Worm (Caenorhabditis elegans) whole organism, early embryonic: ENCODE data around the gene dgk-1.
A peak's percentile ranks its signal among the peaks of the same experiment; 100 is the strongest.

Source experiments
- B0310.2 ChIP-seq: sonication (generic microtip); optimal IDR thresholded peaks from 2 replicates; lab custom pipeline; 2016; ENCODE audit warnings: mild to moderate bottlenecking, missing genetic modification characterization, missing compliant biosample characterization
- F13C5.2 ChIP-seq: sonication (generic microtip); optimal IDR thresholded peaks from 2 replicates; lab custom pipeline; 2017; ENCODE audit warnings: mild to moderate bottlenecking, missing genetic modification characterization, inconsistent platforms, missing compliant biosample characterization
- aly-1 ChIP-seq: sonication (generic microtip); optimal IDR thresholded peaks from 2 replicates; lab custom pipeline; 2016; ENCODE audit warnings: missing genetic modification characterization, missing compliant biosample characterization
- ama-1 ChIP-seq: fragments of 150-350 bp; optimal IDR thresholded peaks from 2 replicates; lab custom pipeline; 2014
- ceh-13 ChIP-seq: fragments of 200-800 bp; sonication (Bioruptor generic); optimal IDR thresholded peaks from 2 replicates; lab custom pipeline; 2018; ENCODE audit warnings: mild to moderate bottlenecking, missing genetic modification characterization, missing compliant biosample characterization
- ceh-36 ChIP-seq: sonication (generic microtip); optimal IDR thresholded peaks from 2 replicates; lab custom pipeline; 2016; ENCODE audit warnings: missing genetic modification characterization, inconsistent platforms, missing compliant biosample characterization
- ets-7 ChIP-seq: sonication (generic microtip); optimal IDR thresholded peaks from 2 replicates; lab custom pipeline; 2016; ENCODE audit warnings: missing genotype, missing genetic modification characterization, missing compliant biosample characterization
- flt-1 ChIP-seq: fragments of 200-800 bp; sonication (Bioruptor generic); IDR thresholded peaks from 2 replicates; pipeline ENCODE4 v1.3.6; 2022; ENCODE audit warnings: missing genetic modification characterization, missing compliant biosample characterization
- hmbx-1 ChIP-seq: sonication (generic microtip); optimal IDR thresholded peaks from 2 replicates; lab custom pipeline; 2016; ENCODE audit warnings: mild to moderate bottlenecking, missing genetic modification characterization, missing compliant biosample characterization
- hmg-4 ChIP-seq: fragments of 200-800 bp; sonication (Bioruptor generic); optimal IDR thresholded peaks from 2 replicates; lab custom pipeline; 2018; ENCODE audit warnings: mild to moderate bottlenecking, missing genetic modification characterization, missing compliant biosample characterization
- hnd-1 ChIP-seq: sonication (generic microtip); optimal IDR thresholded peaks from 2 replicates; lab custom pipeline; 2016; ENCODE audit warnings: missing genetic modification characterization, missing compliant biosample characterization
- pes-1 ChIP-seq: fragments of 200-800 bp; sonication (Bioruptor generic); IDR thresholded peaks from 2 replicates; pipeline ENCODE4 v1.3.6; 2022; ENCODE audit warnings: missing genetic modification reagents, missing genetic modification characterization, missing compliant biosample characterization
- scrt-1 ChIP-seq: fragments of 200-800 bp; sonication (Bioruptor generic); IDR thresholded peaks from 2 replicates; pipeline ENCODE4 v1.3.6; 2022; ENCODE audit warnings: missing genetic modification characterization, missing compliant biosample characterization
- sea-1 ChIP-seq: fragments of 200-800 bp; sonication (Bioruptor generic); conservative IDR thresholded peaks from 2 replicates; pipeline ENCODE4 v1.3.6; 2022; ENCODE audit warnings: missing genetic modification characterization, missing compliant biosample characterization
- tbx-11 ChIP-seq: fragments of 200-800 bp; sonication (Bioruptor generic); IDR thresholded peaks from 2 replicates; pipeline ENCODE4 v1.3.6; 2022; ENCODE audit warnings: missing genetic modification characterization, missing compliant biosample characterization
- tbx-37 ChIP-seq: fragments of 200-800 bp; sonication (Bioruptor generic); conservative IDR thresholded peaks from 2 replicates; pipeline ENCODE4 v1.3.6; 2022; ENCODE audit warnings: missing genetic modification reagents, missing genetic modification characterization, missing compliant biosample characterization
- tra-4 ChIP-seq: sonication (generic microtip); optimal IDR thresholded peaks from 2 replicates; lab custom pipeline; 2017; ENCODE audit warnings: missing genetic modification characterization, missing compliant biosample characterization

Gene dgk-1

DNA sequence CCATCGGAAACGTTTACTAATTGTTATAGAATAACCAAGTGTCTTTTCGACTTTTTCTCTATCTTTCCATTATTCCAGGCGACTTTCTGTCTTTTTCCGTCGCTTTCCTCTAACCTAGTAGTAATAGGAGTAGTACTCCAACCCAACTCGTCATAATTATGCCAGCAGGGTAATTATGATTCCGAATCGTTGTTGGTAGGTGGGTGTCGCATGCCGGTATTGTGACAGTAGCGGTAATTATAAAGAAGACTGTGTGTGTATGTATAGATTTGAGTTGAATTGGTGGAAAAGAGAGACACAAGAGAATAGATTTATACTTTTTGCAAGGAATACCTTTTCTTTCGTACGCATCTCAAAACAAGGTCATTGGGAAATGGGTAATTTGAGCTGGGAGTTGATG, 13.8 kb upstream of the dgk-1 start:
- no peak for TF ChIP-seq pes-1 (GFP tag; lab: Robert Waterston, UW)
- TF ChIP-seq B0310.2 (tag; lab: Kevin White, UChicago), result no peak
- no peak for TF ChIP-seq tbx-11 (GFP tag; lab: Robert Waterston, UW)
- no peak for TF ChIP-seq F13C5.2 (tag; lab: Kevin White, UChicago)

DNA sequence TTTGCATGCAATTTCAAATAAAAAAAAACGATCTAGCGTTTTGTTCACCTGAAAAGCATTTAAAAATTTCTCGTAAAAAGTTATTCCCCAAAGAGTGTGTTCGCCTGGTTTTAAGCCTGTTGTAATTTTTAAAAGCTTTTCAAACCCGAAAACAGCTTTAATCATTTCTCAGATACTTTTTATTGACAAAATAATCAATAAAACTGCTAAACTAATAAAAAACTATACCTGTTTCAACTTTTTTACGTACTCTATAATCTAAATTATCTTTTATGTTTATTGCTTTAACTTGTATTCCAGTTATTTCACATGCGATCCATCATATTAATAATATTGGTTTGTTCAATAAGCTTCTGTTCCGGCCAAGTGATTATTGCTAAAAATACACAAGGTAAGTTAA, 12.8 kb upstream of the dgk-1 start, which contains the start of gene cutl-21:
cutl-21 (plus strand) TSS at position 301 of the 400 bp plus-strand sequence.
- no peak for TF ChIP-seq pes-1 (GFP tag; lab: Robert Waterston, UW)

DNA sequence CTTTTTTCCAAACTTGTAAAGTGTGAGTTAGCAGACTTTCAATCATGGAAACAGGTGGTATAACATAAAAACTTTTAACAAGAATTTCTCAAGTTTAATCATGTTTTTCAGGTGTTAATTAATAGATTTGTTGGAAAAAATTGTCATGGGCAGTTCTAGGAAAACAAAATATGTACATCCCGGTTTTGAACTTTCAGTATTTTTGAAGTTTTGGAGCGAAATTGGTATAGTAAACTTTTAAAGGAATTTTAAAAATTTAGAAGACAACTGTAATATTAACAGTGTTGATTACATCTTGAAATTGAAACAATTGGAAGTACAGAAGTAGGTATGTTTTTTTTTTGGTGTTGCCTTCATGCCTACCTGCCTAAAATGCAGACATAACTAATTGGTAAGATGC, 3.4 kb upstream of the dgk-1 start:
- no peak for TF ChIP-seq B0310.2 (tag; lab: Kevin White, UChicago)
- TF ChIP-seq F13C5.2 (tag; lab: Kevin White, UChicago), result no peak
- TF ChIP-seq aly-1, result no peak
- no peak for TF ChIP-seq hnd-1 (tag; lab: Kevin White, UChicago)
- TF ChIP-seq ama-1 (lab: Kevin White, UChicago), result no peak
- no peak for TF ChIP-seq tbx-37 (GFP tag; lab: Robert Waterston, UW)
- no peak for TF ChIP-seq scrt-1 (GFP tag; lab: Robert Waterston, UW)
- TF ChIP-seq hmbx-1 (tag; lab: Kevin White, UChicago), result no peak
- no peak for TF ChIP-seq pes-1 (GFP tag; lab: Robert Waterston, UW)
- TF ChIP-seq flt-1 (GFP tag; lab: Robert Waterston, UW), result no peak
- no peak for TF ChIP-seq tbx-11 (GFP tag; lab: Robert Waterston, UW)
- TF ChIP-seq hmg-4, result no peak
- no peak for TF ChIP-seq ceh-36 (tag; lab: Kevin White, UChicago)
- TF ChIP-seq tra-4, result no peak
- no peak for TF ChIP-seq ceh-13 (GFP tag; lab: Kevin White, UChicago)
- TF ChIP-seq sea-1 (GFP tag; lab: Robert Waterston, UW), result no peak
- no peak for TF ChIP-seq ets-7 (tag; lab: Kevin White, UChicago)

DNA sequence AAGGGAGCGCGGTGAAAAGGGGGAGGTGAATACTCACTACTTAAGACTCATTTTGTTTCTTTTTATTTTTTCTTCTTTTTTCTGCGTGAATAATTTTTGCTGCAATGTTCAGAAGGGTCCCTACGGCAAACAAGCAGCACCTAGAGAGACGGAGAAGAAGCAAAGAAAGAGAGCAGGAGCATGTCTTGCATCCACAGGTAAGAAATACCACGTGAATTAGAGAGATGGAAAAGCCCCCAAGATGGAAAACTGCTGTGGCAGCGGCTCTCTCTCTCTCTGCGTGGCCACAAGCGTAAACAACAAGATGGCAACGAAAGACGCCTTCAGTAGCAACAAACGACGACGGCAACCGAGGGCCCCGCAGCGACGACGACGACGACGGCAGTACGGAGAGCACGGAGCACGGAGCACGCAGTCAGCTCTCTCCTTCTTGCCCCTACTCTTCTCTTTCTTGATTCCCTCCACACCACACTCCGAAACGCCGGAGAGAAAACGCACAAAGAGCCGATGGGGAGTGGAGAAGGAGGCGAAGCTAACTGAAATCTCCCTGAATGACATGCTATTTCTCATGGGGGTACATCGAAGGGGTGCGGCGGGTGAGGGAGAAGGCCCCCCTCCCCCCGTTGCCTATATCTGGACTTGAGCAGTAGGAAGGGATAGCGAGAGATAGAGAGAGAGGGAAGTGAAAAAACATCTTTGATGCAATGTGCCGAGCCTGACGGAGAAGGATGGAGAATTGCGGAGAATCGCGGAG, 1.6 kb upstream of the dgk-1 start:
- TF ChIP-seq ets-7 (tag; lab: Kevin White, UChicago) (no peak), hnd-1 (tag; lab: Kevin White, UChicago) (no peak), aly-1 (peak; percentile 74), F13C5.2 (tag; lab: Kevin White, UChicago) (peak; percentile 63), hmg-4 (peak; percentile 51)

DNA sequence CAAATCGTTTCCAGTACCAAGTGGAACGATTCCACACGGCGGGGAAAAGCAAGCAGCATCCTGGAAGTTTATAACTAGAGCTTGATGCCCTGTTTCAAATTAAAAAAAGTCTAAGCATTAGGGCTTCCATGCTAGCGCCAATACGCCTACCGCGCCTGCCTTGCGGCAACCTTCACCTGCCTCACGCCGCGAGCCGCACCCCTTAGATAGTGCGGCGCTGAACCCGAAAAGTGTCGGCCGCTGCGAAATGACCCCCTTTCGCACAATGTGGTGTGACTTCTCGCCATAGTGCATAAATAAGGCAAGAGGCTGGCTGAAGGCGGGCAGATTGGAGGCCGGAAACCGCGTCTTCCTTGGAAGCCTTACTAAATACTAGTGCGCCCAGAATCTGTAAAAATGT, 4.8 kb downstream of the dgk-1 start:
- TF ChIP-seq hmg-4, result peak; percentile 43
- no peak for TF ChIP-seq ceh-36 (tag; lab: Kevin White, UChicago)
- peak; percentile 34; the same call in 1 of the 2 replicates for TF ChIP-seq pes-1 (GFP tag; lab: Robert Waterston, UW)
- TF ChIP-seq flt-1 (GFP tag; lab: Robert Waterston, UW), result no peak
- no peak for TF ChIP-seq tra-4
- TF ChIP-seq sea-1 (GFP tag; lab: Robert Waterston, UW), result no peak
- no peak for TF ChIP-seq F13C5.2 (tag; lab: Kevin White, UChicago)
- TF ChIP-seq aly-1, result no peak
- 0 out of 2 replicates have a peak, but pooled peaks have one; percentile 5 for TF ChIP-seq tbx-37 (GFP tag; lab: Robert Waterston, UW)

DNA sequence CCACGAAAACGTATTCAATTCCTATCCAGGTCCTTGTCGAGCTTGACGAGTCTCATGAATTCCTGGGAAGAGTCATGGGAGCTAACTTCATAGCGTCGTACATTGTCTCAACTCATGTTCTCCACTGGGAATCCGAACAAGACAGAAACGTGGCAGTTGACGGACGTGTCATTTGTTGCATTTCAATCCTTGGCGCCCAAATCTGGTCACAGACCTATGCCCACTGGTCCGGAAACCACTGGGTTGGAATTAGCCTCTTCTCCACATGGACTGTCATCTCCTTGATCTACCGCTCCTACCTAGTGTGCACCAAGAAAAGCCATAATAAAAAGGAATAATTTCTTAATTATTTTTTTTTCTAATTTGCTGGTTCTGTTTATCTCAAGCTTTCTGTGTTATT, 8.7 kb downstream of the dgk-1 start:
- TF ChIP-seq ama-1 (lab: Kevin White, UChicago), result no peak
- no peak for TF ChIP-seq tbx-11 (GFP tag; lab: Robert Waterston, UW)
- TF ChIP-seq pes-1 (GFP tag; lab: Robert Waterston, UW), result no peak
- TF ChIP-seq hmg-4, result no peak
- TF ChIP-seq sea-1 (GFP tag; lab: Robert Waterston, UW), result no peak
- no peak for TF ChIP-seq aly-1
- TF ChIP-seq ceh-13 (GFP tag; lab: Kevin White, UChicago), result no peak
- TF ChIP-seq flt-1 (GFP tag; lab: Robert Waterston, UW), result no peak
- TF ChIP-seq hmbx-1 (tag; lab: Kevin White, UChicago), result no peak
- no peak for TF ChIP-seq F13C5.2 (tag; lab: Kevin White, UChicago)
- TF ChIP-seq hnd-1 (tag; lab: Kevin White, UChicago), result no peak
- TF ChIP-seq tra-4, result no peak
- TF ChIP-seq scrt-1 (GFP tag; lab: Robert Waterston, UW), result no peak
- no peak for TF ChIP-seq tbx-37 (GFP tag; lab: Robert Waterston, UW)
- TF ChIP-seq B0310.2 (tag; lab: Kevin White, UChicago), result no peak
- TF ChIP-seq ets-7 (tag; lab: Kevin White, UChicago), result no peak
- no peak for TF ChIP-seq ceh-36 (tag; lab: Kevin White, UChicago)

DNA sequence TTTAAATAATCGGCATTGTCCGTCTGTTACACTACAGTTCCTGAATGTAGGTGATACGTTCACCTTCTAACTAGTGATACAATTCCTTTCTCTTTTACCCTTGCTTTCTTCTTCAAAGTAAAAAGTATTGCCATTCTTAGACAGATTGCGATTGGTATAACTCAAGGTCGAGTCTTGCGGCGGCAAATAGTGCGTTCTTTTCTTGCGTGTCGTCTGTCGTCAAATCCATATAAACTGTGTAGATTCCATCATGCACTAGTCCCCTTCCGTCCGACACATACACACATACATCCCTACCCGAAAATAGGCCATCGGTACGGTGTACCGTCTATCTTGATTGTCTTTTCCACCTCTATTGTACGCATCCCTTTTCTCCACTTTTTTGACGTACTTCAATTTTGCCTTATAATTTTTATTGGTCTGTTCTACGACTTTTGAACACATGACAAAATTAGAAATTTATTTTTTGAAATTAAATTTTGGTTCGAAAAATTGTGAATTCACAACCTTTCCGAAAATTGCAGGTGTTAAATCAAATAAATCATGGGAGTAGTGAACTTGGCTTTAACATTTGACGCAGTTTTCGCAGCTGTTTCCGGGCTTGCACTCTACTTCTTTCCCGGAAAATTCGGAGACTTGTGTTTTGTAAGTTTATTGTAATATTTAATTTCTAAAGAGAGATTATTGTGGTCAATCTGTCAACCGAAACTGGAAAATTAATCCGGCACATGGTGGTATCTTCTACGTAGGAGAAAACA, 10.8 kb downstream of the dgk-1 start, which contains the start of gene C44C1.1:
C44C1.1 (plus strand) TSS at position 525 of the 758 bp plus-strand sequence.
- TF ChIP-seq aly-1, result no peak
- TF ChIP-seq hnd-1 (tag; lab: Kevin White, UChicago), result no peak
- TF ChIP-seq flt-1 (GFP tag; lab: Robert Waterston, UW), result no peak
- TF ChIP-seq pes-1 (GFP tag; lab: Robert Waterston, UW), result no peak
- no peak for TF ChIP-seq tbx-11 (GFP tag; lab: Robert Waterston, UW)
- no peak for TF ChIP-seq B0310.2 (tag; lab: Kevin White, UChicago)
- TF ChIP-seq scrt-1 (GFP tag; lab: Robert Waterston, UW), result no peak
- TF ChIP-seq F13C5.2 (tag; lab: Kevin White, UChicago), result no peak
- no peak for TF ChIP-seq ceh-13 (GFP tag; lab: Kevin White, UChicago)
- TF ChIP-seq ama-1 (lab: Kevin White, UChicago), result no peak
- no peak for TF ChIP-seq hmbx-1 (tag; lab: Kevin White, UChicago)
- no peak for TF ChIP-seq sea-1 (GFP tag; lab: Robert Waterston, UW)
- no peak for TF ChIP-seq hmg-4
- TF ChIP-seq tbx-37 (GFP tag; lab: Robert Waterston, UW), result no peak
- TF ChIP-seq tra-4, result no peak
- TF ChIP-seq ets-7 (tag; lab: Kevin White, UChicago), result no peak
- no peak for TF ChIP-seq ceh-36 (tag; lab: Kevin White, UChicago)
